Worm (Caenorhabditis elegans): ENCODE measurements around the gene srh-301.

The srh-301 gene

ce11 chrV:17871049-17871448 is 46.3 kb downstream of the srh-301 start, which contains the start of gene phf-14 (continued):
- TF ChIP-seq sem-4 (tag; optimal IDR thresholded peaks at IDR 0.05) = peak; percentile 64
- no peak for TF ChIP-seq nhr-237 (tag; optimal IDR thresholded peaks at IDR 0.05)
- TF ChIP-seq ztf-4 (tag; optimal IDR thresholded peaks at IDR 0.05) = no peak
- peak; percentile 48 for TF ChIP-seq lin-13 (GFP tag; optimal IDR thresholded peaks at IDR 0.05)
- no peak for TF ChIP-seq nhr-129 (tag; optimal IDR thresholded peaks at IDR 0.05)
- TF ChIP-seq blmp-1 (tag; optimal IDR thresholded peaks at IDR 0.05; ENCODE audit: insufficient read depth) = no peak
- peak; percentile 19 to 75 for TF ChIP-seq lsy-2 (tag; optimal IDR thresholded peaks at IDR 0.05)
- no peak for TF ChIP-seq elt-1 (tag; optimal IDR thresholded peaks at IDR 0.05)
- TF ChIP-seq mdl-1 (tag; optimal IDR thresholded peaks at IDR 0.05) = no peak
- TF ChIP-seq R02D3.7 (tag; optimal IDR thresholded peaks at IDR 0.05) = no peak
- TF ChIP-seq gmeb-1 (tag; optimal IDR thresholded peaks at IDR 0.05) = peak; percentile 77
- TF ChIP-seq ceh-82 (tag; optimal IDR thresholded peaks at IDR 0.05) = no peak

Data from whole organism, L2 larva.